Fruit fly (Drosophila melanogaster) whole organism, embryonic: ENCODE measurements around the gene Nepl3.

Experiments
- CG10209 ChIP-seq: fragments of 200-800 bp; sonication (Bioruptor generic); optimal IDR thresholded peaks from 3 replicates; lab custom pipeline; 2017; ENCODE audit warnings: missing biosample characterization, mild to moderate bottlenecking, missing genetic modification characterization, missing genetic modification reagents
- CG10431 ChIP-seq: fragments of 200-800 bp; sonication (Bioruptor generic); optimal IDR thresholded peaks from 3 replicates; lab custom pipeline; 2018; ENCODE audit warnings: missing biosample characterization, mild to moderate bottlenecking, missing genetic modification characterization
- CG10565 ChIP-seq: fragments of 200-800 bp; sonication (Bioruptor generic); optimal IDR thresholded peaks from 3 replicates; lab custom pipeline; 2016; ENCODE audit warnings: missing biosample characterization, mild to moderate bottlenecking, missing genetic modification characterization
- CG11398 ChIP-seq: fragments of 200-800 bp; sonication (Bioruptor generic); optimal IDR thresholded peaks from 2 replicates; lab custom pipeline; 2016; ENCODE audit warnings: missing biosample characterization, missing genetic modification characterization
- CG11504 ChIP-seq: fragments of 200-800 bp; sonication (Bioruptor generic); optimal IDR thresholded peaks from 3 replicates; lab custom pipeline; 2019; ENCODE audit warnings: missing biosample characterization, mild to moderate bottlenecking, missing genetic modification characterization, moderate library complexity
- CG12071 ChIP-seq: fragments of 200-800 bp; sonication (Bioruptor generic); optimal IDR thresholded peaks from 3 replicates; lab custom pipeline; 2018; ENCODE audit warnings: missing biosample characterization, mild to moderate bottlenecking, missing genetic modification characterization
- CG12155 ChIP-seq: fragments of 200-800 bp; sonication (Bioruptor generic); optimal IDR thresholded peaks from 3 replicates; lab custom pipeline; 2016; ENCODE audit warnings: missing biosample characterization, missing genetic modification characterization
- CG12219 ChIP-seq: fragments of 200-800 bp; sonication (Bioruptor generic); optimal IDR thresholded peaks from 3 replicates; lab custom pipeline; 2018; ENCODE audit warnings: missing biosample characterization, mild to moderate bottlenecking, missing genetic modification characterization
- CG12236 ChIP-seq: fragments of 200-800 bp; sonication (Bioruptor generic); optimal IDR thresholded peaks from 2 replicates; lab custom pipeline; 2016; ENCODE audit warnings: missing biosample characterization, missing genetic modification characterization
- CG12942 ChIP-seq: fragments of 200-800 bp; sonication (Bioruptor generic); optimal IDR thresholded peaks from 3 replicates; lab custom pipeline; 2016; ENCODE audit warnings: missing biosample characterization, missing genetic modification characterization
- CG13296 ChIP-seq: fragments of 200-800 bp; sonication (Bioruptor generic); optimal IDR thresholded peaks from 3 replicates; lab custom pipeline; 2018; ENCODE audit warnings: missing biosample characterization, mild to moderate bottlenecking, missing genetic modification characterization
- CG13424 ChIP-seq: fragments of 200-800 bp; sonication (Bioruptor generic); optimal IDR thresholded peaks from 2 replicates; lab custom pipeline; 2019; ENCODE audit warnings: missing biosample characterization, mild to moderate bottlenecking, missing genetic modification characterization, moderate library complexity
- CG15514 ChIP-seq: fragments of 200-800 bp; sonication (Bioruptor generic); optimal IDR thresholded peaks from 3 replicates; lab custom pipeline; 2017; ENCODE audit warnings: missing biosample characterization, missing genetic modification characterization, mild to moderate bottlenecking, moderate library complexity, missing genetic modification reagents
- CG1602 ChIP-seq: fragments of 200-800 bp; sonication (Bioruptor generic); optimal IDR thresholded peaks from 3 replicates; lab custom pipeline; 2016; ENCODE audit warnings: missing biosample characterization, missing genetic modification characterization
- CG2116 ChIP-seq: fragments of 200-800 bp; sonication (Bioruptor generic); optimal IDR thresholded peaks from 3 replicates; lab custom pipeline; 2018; ENCODE audit warnings: missing biosample characterization, mild to moderate bottlenecking, missing genetic modification characterization
- CG3281 ChIP-seq: fragments of 200-800 bp; sonication (Bioruptor generic); optimal IDR thresholded peaks from 3 replicates; lab custom pipeline; 2017; ENCODE audit warnings: missing biosample characterization, mild to moderate bottlenecking, missing genetic modification characterization
- CG3847 ChIP-seq: fragments of 200-800 bp; sonication (Bioruptor generic); IDR thresholded peaks from 2 replicates; pipeline ENCODE4 v1.3.6; 2022; ENCODE audit warnings: missing biosample characterization, missing genetic modification characterization
- CG4282 ChIP-seq: fragments of 200-800 bp; sonication (Bioruptor generic); optimal IDR thresholded peaks from 2 replicates; lab custom pipeline; 2016; ENCODE audit warnings: missing biosample characterization, missing genetic modification characterization
- CG43689 ChIP-seq: fragments of 200-800 bp; sonication (Bioruptor generic); IDR thresholded peaks from 2 replicates; pipeline ENCODE4 v1.3.6; 2022; ENCODE audit warnings: missing biosample characterization, missing genetic modification characterization
- CG6765 ChIP-seq: fragments of 200-800 bp; sonication (Bioruptor generic); optimal IDR thresholded peaks from 3 replicates; lab custom pipeline; 2017; ENCODE audit warnings: missing biosample characterization, mild to moderate bottlenecking, missing genetic modification characterization
- CG6854 ChIP-seq: fragments of 200-800 bp; sonication (Bioruptor generic); optimal IDR thresholded peaks from 3 replicates; lab custom pipeline; 2017; ENCODE audit warnings: missing biosample characterization, mild to moderate bottlenecking, missing genetic modification characterization
- CG7357 ChIP-seq: fragments of 200-800 bp; sonication (Bioruptor generic); IDR thresholded peaks from 3 replicates; pipeline ENCODE4 v1.3.6; 2022; ENCODE audit warnings: missing biosample characterization, missing genetic modification characterization
- CG7963 ChIP-seq: fragments of 200-800 bp; sonication (Bioruptor generic); IDR thresholded peaks from 3 replicates; pipeline ENCODE4 v1.3.6; 2022; ENCODE audit warnings: missing biosample characterization, missing genetic modification characterization; ENCODE audit not compliant: partially characterized antibody
- CG8089 ChIP-seq: fragments of 200-800 bp; sonication (Bioruptor generic); optimal IDR thresholded peaks from 3 replicates; lab custom pipeline; 2016; ENCODE audit warnings: missing biosample characterization, missing genetic modification characterization
- CG9437 ChIP-seq: fragments of 200-800 bp; sonication (Bioruptor generic); optimal IDR thresholded peaks from 2 replicates; lab custom pipeline; 2018; ENCODE audit warnings: missing biosample characterization, mild to moderate bottlenecking, missing genetic modification characterization
- CG9727 ChIP-seq: fragments of 200-800 bp; sonication (Bioruptor generic); optimal IDR thresholded peaks from 3 replicates; lab custom pipeline; 2017; ENCODE audit warnings: missing biosample characterization, mild to moderate bottlenecking, missing genetic modification characterization
- Dfd ChIP-seq, 2 experiments: fragments of >200 bp; optimal IDR thresholded peaks; 2 replicates each; lab custom pipeline; 2017; ENCODE audit warnings: missing biosample characterization in 2 of 2, missing genetic modification characterization in 2 of 2
- Dref ChIP-seq: fragments of 200-800 bp; sonication (Bioruptor generic); IDR thresholded peaks from 2 replicates; pipeline ENCODE4 v1.3.6; 2022; ENCODE audit warnings: missing biosample characterization, missing genetic modification characterization
- H15 ChIP-seq: fragments of 200-800 bp; sonication (Bioruptor generic); IDR thresholded peaks from 3 replicates; pipeline ENCODE4 v1.3.6; 2022; ENCODE audit warnings: missing biosample characterization, missing genetic modification characterization
- Med ChIP-seq: fragments of 200-800 bp; sonication (Bioruptor generic); peaks from one replicate; lab custom pipeline; 2016; ENCODE audit warnings: missing biosample characterization, missing genetic modification characterization, mild to moderate bottlenecking, inconsistent platforms, moderate library complexity
- NFAT ChIP-seq: fragments of 200-800 bp; sonication (Bioruptor generic); IDR thresholded peaks from 2 replicates; pipeline ENCODE4 v1.3.6; 2022; ENCODE audit warnings: missing biosample characterization, missing genetic modification characterization
- PHDP ChIP-seq: fragments of 200-800 bp; sonication (Bioruptor generic); optimal IDR thresholded peaks from 3 replicates; lab custom pipeline; 2018; ENCODE audit warnings: missing biosample characterization, mild to moderate bottlenecking, missing genetic modification characterization, moderate library complexity
- Ravus ChIP-seq: fragments of 200-800 bp; sonication (Bioruptor generic); IDR thresholded peaks from 2 replicates; pipeline ENCODE4 v1.3.6; 2022; ENCODE audit warnings: missing biosample characterization, missing genetic modification characterization
- Rfx ChIP-seq: fragments of 200-800 bp; sonication (Bioruptor generic); IDR thresholded peaks from 2 replicates; pipeline ENCODE4 v1.3.6; 2022; ENCODE audit warnings: missing biosample characterization, missing genetic modification characterization
- Spps ChIP-seq: fragments of 200-800 bp; sonication (Bioruptor generic); optimal IDR thresholded peaks from 2 replicates; lab custom pipeline; 2018; ENCODE audit warnings: missing biosample characterization, mild to moderate bottlenecking, missing genetic modification characterization
- ac ChIP-seq: fragments of 200-800 bp; sonication (Bioruptor generic); optimal IDR thresholded peaks from 3 replicates; lab custom pipeline; 2017; ENCODE audit warnings: missing biosample characterization, mild to moderate bottlenecking, missing genetic modification characterization
- amos ChIP-seq: fragments of 200-800 bp; sonication (Bioruptor generic); IDR thresholded peaks from 2 replicates; pipeline ENCODE4 v1.3.6; 2022; ENCODE audit warnings: missing biosample characterization, missing genetic modification characterization; ENCODE audit not compliant: partially characterized antibody
- ap ChIP-seq: fragments of 200-800 bp; sonication (Bioruptor generic); IDR thresholded peaks from 2 replicates; pipeline ENCODE4 v1.3.6; 2022; ENCODE audit warnings: missing biosample characterization, missing genetic modification characterization
- chinmo ChIP-seq: fragments of 200-800 bp; sonication (Bioruptor generic); IDR thresholded peaks from 4 replicates; pipeline ENCODE4 v1.3.6; 2022; ENCODE audit warnings: missing biosample characterization, missing genetic modification characterization; ENCODE audit not compliant: partially characterized antibody
- chn ChIP-seq: fragments of 200-800 bp; sonication (Bioruptor generic); optimal IDR thresholded peaks from 2 replicates; lab custom pipeline; 2016; ENCODE audit warnings: missing biosample characterization, missing genetic modification characterization
- dan ChIP-seq: fragments of 200-800 bp; sonication (Bioruptor generic); IDR thresholded peaks from 2 replicates; pipeline ENCODE4 v1.3.6; 2022; ENCODE audit warnings: missing biosample characterization, missing genetic modification characterization
- ewg ChIP-seq: fragments of 200-800 bp; sonication (Bioruptor generic); optimal IDR thresholded peaks from 3 replicates; lab custom pipeline; 2017; ENCODE audit warnings: mild to moderate bottlenecking, missing biosample characterization, missing genetic modification reagents, missing genetic modification characterization
- kah ChIP-seq: fragments of 200-800 bp; sonication (Bioruptor generic); optimal IDR thresholded peaks from 2 replicates; lab custom pipeline; 2018; ENCODE audit warnings: missing biosample characterization, mild to moderate bottlenecking, missing genetic modification characterization
- onecut ChIP-seq: fragments of 200-800 bp; sonication (Bioruptor generic); IDR thresholded peaks from 2 replicates; pipeline ENCODE4 v1.3.6; 2022; ENCODE audit warnings: missing biosample characterization, missing genetic modification characterization
- pfk ChIP-seq: fragments of 200-800 bp; sonication (Bioruptor generic); optimal IDR thresholded peaks from 2 replicates; lab custom pipeline; 2018; ENCODE audit warnings: missing biosample characterization, mild to moderate bottlenecking, missing genetic modification characterization, moderate library complexity
- row ChIP-seq: fragments of 200-800 bp; sonication (Bioruptor generic); IDR thresholded peaks from 3 replicates; pipeline ENCODE4 v1.3.6; 2022; ENCODE audit warnings: missing biosample characterization, missing genetic modification characterization
- run ChIP-seq: fragments of 200-800 bp; sonication (Bioruptor generic); optimal IDR thresholded peaks from 3 replicates; lab custom pipeline; 2018; ENCODE audit warnings: missing biosample characterization, mild to moderate bottlenecking, missing genetic modification characterization
- sens ChIP-seq: fragments of 200-800 bp; sonication (Bioruptor generic); peaks from one replicate; lab custom pipeline; 2016; ENCODE audit warnings: missing biosample characterization, missing genetic modification characterization
- sim ChIP-seq: fragments of 200-800 bp; sonication (Bioruptor generic); IDR thresholded peaks from 2 replicates; pipeline ENCODE4 v1.3.6; 2022; ENCODE audit warnings: missing biosample characterization, missing genetic modification characterization
- tio ChIP-seq: fragments of 200-800 bp; sonication (Bioruptor generic); optimal IDR thresholded peaks from 2 replicates; lab custom pipeline; 2017; ENCODE audit warnings: missing biosample characterization, missing genetic modification characterization, inconsistent platforms

The Nepl3 gene

dm6 chr2L:5052367-5052914 lies 5.6 kb downstream of the Nepl3 start, which contains the start of gene senju (continued):
- TF ChIP-seq CG11504 (peak; percentile 76), CG15514 (GFP tag; lab: Kevin White, UChicago) (peak; percentile 88), CG2116 (peak; percentile 67), CG12942 (peak; percentile 84), CG3281 (GFP tag; lab: Kevin White, UChicago) (peak; percentile 78), chn (GFP tag; lab: Kevin White, UChicago) (peak; percentile 87), CG12236 (GFP tag; lab: Kevin White, UChicago) (peak; percentile 62), CG7357 (GFP tag; lab: Robert Waterston, UW) (no peak; the same call in 2 of the 3 replicates), CG12071 (GFP tag; lab: Kevin White, UChicago) (peak; percentile 77), CG10565 (GFP tag; lab: Kevin White, UChicago) (no peak), sens (GFP tag; lab: Kevin White, UChicago) (peak; percentile 98), Med (peak; percentile 98), CG6765 (GFP tag; lab: Kevin White, UChicago) (peak; percentile 81), ac (GFP tag; lab: Kevin White, UChicago) (peak; percentile 15), tio (GFP tag; lab: Kevin White, UChicago) (peak; percentile 83), chinmo (peak; percentile 89), sim (GFP tag; lab: Robert Waterston, UW) (peak; percentile 62; the same call in 1 of the 2 replicates), row (peak; percentile 73), CG3847 (peak; percentile 90), Dref (GFP tag; lab: Robert Waterston, UW) (peak; percentile 48), CG9437 (GFP tag; lab: Kevin White, UChicago) (peak; percentile 70), CG43689 (GFP tag; lab: Robert Waterston, UW) (peak; percentile 76), Dfd (GFP tag; optimal IDR thresholded peaks at IDR 0.05; lab: Kevin White, UChicago) (no peak), CG12219 (GFP tag; lab: Kevin White, UChicago) (peak; percentile 71), run (tag; lab: Kevin White, UChicago) (peak; percentile 61), Spps (peak; percentile 46), CG12155 (GFP tag; lab: Kevin White, UChicago) (peak; percentile 85), ewg (GFP tag; lab: Kevin White, UChicago) (peak; percentile 63), CG10431 (GFP tag; lab: Kevin White, UChicago) (peak; percentile 49), NFAT (peak; percentile 79), H15 (GFP tag; lab: Robert Waterston, UW) (peak; percentile 60; the same call in 1 of the 3 replicates), ap (GFP tag; lab: Robert Waterston, UW) (peak; percentile 75; the same call in 1 of the 2 replicates), CG4282 (GFP tag; lab: Kevin White, UChicago) (peak; percentile 60), dan (GFP tag; lab: Robert Waterston, UW) (no peak), kah (peak; percentile 21), Rfx (GFP tag; lab: Robert Waterston, UW) (peak; percentile 86), CG13424 (peak; percentile 80), Ravus (GFP tag; lab: Robert Waterston, UW) (no peak; the same call in 1 of the 2 replicates), CG7963 (GFP tag; lab: Robert Waterston, UW) (no peak), onecut (peak; percentile 84), CG10209 (peak; percentile 77), CG11398 (GFP tag; lab: Kevin White, UChicago) (peak; percentile 85), amos (GFP tag; lab: Robert Waterston, UW) (peak; percentile 54), pfk (GFP tag; lab: Kevin White, UChicago) (peak; percentile 75), CG1602 (GFP tag; lab: Kevin White, UChicago) (peak; percentile 69), PHDP (peak; percentile 87), CG6854 (peak; percentile 75), CG9727 (peak; percentile 89), CG13296 (GFP tag; lab: Kevin White, UChicago) (peak; percentile 80), CG8089 (GFP tag; lab: Kevin White, UChicago) (peak; percentile 80)
